Fruit fly (Drosophila melanogaster): ENCODE measurements around the gene CG12237.

CG12237 gene

dm6 chrX:19642819-19643504 is at the start of gene CG12237, which contains the start of gene Sec61gamma:
CG12237 (minus strand) TSS chrX:19642869.
Sec61gamma (plus strand) TSS chrX:19643327.
- TF ChIP-seq CG8478 (optimal IDR thresholded peaks at IDR 0.05) (no peak), CTCF (optimal IDR thresholded peaks at IDR 0.05) (no peak)

- TF ChIP-seq CG8478 (optimal IDR thresholded peaks at IDR 0.05), result no peak
- no peak for TF ChIP-seq CTCF (optimal IDR thresholded peaks at IDR 0.05)
These were observed 47.4 kb upstream of the CG12237 start for dm6 chrX:19690050-19690449.

dm6 chrX:19688848-19689247 is 46.2 kb upstream of the CG12237 start, which contains the start of gene CG14227:
CG14227 (minus strand) TSS chrX:19688948.
- no peak for TF ChIP-seq CG8478 (optimal IDR thresholded peaks at IDR 0.05)
- no peak for TF ChIP-seq CTCF (optimal IDR thresholded peaks at IDR 0.05)

- no peak for TF ChIP-seq CG8478 (optimal IDR thresholded peaks at IDR 0.05)
- TF ChIP-seq CTCF (optimal IDR thresholded peaks at IDR 0.05), result no peak
These were observed 41.4 kb upstream of the CG12237 start for dm6 chrX:19684048-19684447.

dm6 chrX:19683040-19683875 is 40.6 kb upstream of the CG12237 start, which contains the start of the genes dome and Ubqn:
dome (minus strand) TSS chrX:19683518.
Ubqn (plus strand) TSS chrX:19683808.
- TF ChIP-seq CTCF (optimal IDR thresholded peaks at IDR 0.05) (peak; percentile 64 to 83), CG8478 (optimal IDR thresholded peaks at IDR 0.05) (no peak)

- TF ChIP-seq CTCF (optimal IDR thresholded peaks at IDR 0.05), result peak; percentile 48 to 65
- no peak for TF ChIP-seq CG8478 (optimal IDR thresholded peaks at IDR 0.05)
These were observed 36.5 kb upstream of the CG12237 start for dm6 chrX:19679207-19679606.

- TF ChIP-seq CTCF (optimal IDR thresholded peaks at IDR 0.05) (no peak), CG8478 (optimal IDR thresholded peaks at IDR 0.05) (no peak)
These were observed 33.0 kb upstream of the CG12237 start, which contains the start of gene et for dm6 chrX:19675662-19676061. et (minus strand) TSS chrX:19675891.

dm6 chrX:19668405-19668804 is 25.7 kb upstream of the CG12237 start:
- peak in 1 of 2 experiments; percentile 29 for TF ChIP-seq CTCF (optimal IDR thresholded peaks at IDR 0.05)
- no peak for TF ChIP-seq CG8478 (optimal IDR thresholded peaks at IDR 0.05)

- no peak for TF ChIP-seq CTCF (optimal IDR thresholded peaks at IDR 0.05)
- no peak for TF ChIP-seq CG8478 (optimal IDR thresholded peaks at IDR 0.05)
These were observed 24.9 kb upstream of the CG12237 start for dm6 chrX:19667444-19668104.

- TF ChIP-seq CG8478 (optimal IDR thresholded peaks at IDR 0.05), result no peak
- TF ChIP-seq CTCF (optimal IDR thresholded peaks at IDR 0.05), result no peak
These were observed 24.3 kb upstream of the CG12237 start, which contains the start of gene Zw for dm6 chrX:19666991-19667409. Zw (plus strand) TSS chrX:19667252.

- TF ChIP-seq CG8478 (optimal IDR thresholded peaks at IDR 0.05), result no peak
- TF ChIP-seq CTCF (optimal IDR thresholded peaks at IDR 0.05), result no peak
These were observed 23.0 kb upstream of the CG12237 start for dm6 chrX:19665684-19666141.

dm6 chrX:19663859-19664728 is 21.4 kb upstream of the CG12237 start, which contains the start of the genes CG14223 and Ssu72:
CG14223 (minus strand) TSS chrX:19663971.
Ssu72 (plus strand) TSS chrX:19664561.
- TF ChIP-seq CG8478 (optimal IDR thresholded peaks at IDR 0.05) (no peak), CTCF (optimal IDR thresholded peaks at IDR 0.05) (no peak)

dm6 chrX:19663196-19663858 is 20.7 kb upstream of the CG12237 start:
- TF ChIP-seq CG8478 (optimal IDR thresholded peaks at IDR 0.05), result no peak
- no peak for TF ChIP-seq CTCF (optimal IDR thresholded peaks at IDR 0.05)

Data from S2 (cell line).